Fruit fly (Drosophila melanogaster) whole organism, prepupa: Measurements from ENCODE around the gene corto.

Source experiments
- CG10631 ChIP-seq: fragments of 200-800 bp; sonication (Bioruptor generic); optimal IDR thresholded peaks from 2 replicates; lab custom pipeline; 2016; ENCODE audit warnings: missing biosample characterization, missing genetic modification characterization
- CG10669 ChIP-seq: fragments of 200-800 bp; sonication (Bioruptor generic); optimal IDR thresholded peaks from 3 replicates; lab custom pipeline; 2018; ENCODE audit warnings: missing biosample characterization, mild to moderate bottlenecking, missing genetic modification characterization, moderate library complexity
- CG11762 ChIP-seq: fragments of 200-800 bp; sonication (Bioruptor generic); optimal IDR thresholded peaks from 3 replicates; lab custom pipeline; 2016; ENCODE audit warnings: missing biosample characterization, missing genetic modification characterization; ENCODE audit not compliant: insufficient read depth
- CG1621 ChIP-seq: fragments of 200-800 bp; sonication (Bioruptor generic); optimal IDR thresholded peaks from 3 replicates; lab custom pipeline; 2018; ENCODE audit warnings: missing biosample characterization, mild to moderate bottlenecking, missing genetic modification characterization
- CG3032 ChIP-seq: fragments of 200-800 bp; optimal IDR thresholded peaks from 2 replicates; lab custom pipeline; 2019; ENCODE audit warnings: missing biosample characterization, mild to moderate bottlenecking, missing genetic modification characterization, moderate library complexity
- CG31627 ChIP-seq: fragments of 200-800 bp; sonication (Bioruptor generic); optimal IDR thresholded peaks from 3 replicates; lab custom pipeline; 2016; ENCODE audit warnings: missing biosample characterization, missing genetic modification characterization
- CG32006 ChIP-seq: fragments of 200-800 bp; sonication (Bioruptor generic); optimal IDR thresholded peaks from 3 replicates; lab custom pipeline; 2017; ENCODE audit warnings: missing biosample characterization, mild to moderate bottlenecking, missing genetic modification characterization
- CG34406 ChIP-seq: fragments of 200-800 bp; sonication (Bioruptor generic); optimal IDR thresholded peaks from 3 replicates; lab custom pipeline; 2016; ENCODE audit warnings: missing biosample characterization, missing genetic modification characterization
- CG3919 ChIP-seq: fragments of 200-800 bp; sonication (Bioruptor generic); optimal IDR thresholded peaks from 3 replicates; lab custom pipeline; 2016; ENCODE audit warnings: missing biosample characterization, missing genetic modification characterization
- CG4318 ChIP-seq: fragments of 200-800 bp; sonication (Bioruptor generic); optimal IDR thresholded peaks from 3 replicates; lab custom pipeline; 2017; ENCODE audit warnings: missing biosample characterization, mild to moderate bottlenecking, missing genetic modification characterization
- CG6792 ChIP-seq: fragments of 200-800 bp; sonication (Bioruptor generic); optimal IDR thresholded peaks from 3 replicates; lab custom pipeline; 2016; ENCODE audit warnings: missing biosample characterization, missing genetic modification characterization
- CG6808 ChIP-seq: fragments of 200-800 bp; sonication (Bioruptor generic); optimal IDR thresholded peaks from 3 replicates; lab custom pipeline; 2017; ENCODE audit warnings: missing biosample characterization, missing genetic modification characterization, mild to moderate bottlenecking, moderate library complexity, missing genetic modification reagents
- CG8119 ChIP-seq: fragments of 200-800 bp; sonication (Bioruptor generic); IDR thresholded peaks from 3 replicates; pipeline ENCODE4 v1.3.6; 2022; ENCODE audit warnings: missing biosample characterization, missing genetic modification characterization
- CG8632 ChIP-seq: fragments of 200-800 bp; sonication (Bioruptor generic); optimal IDR thresholded peaks from 3 replicates; lab custom pipeline; 2016; ENCODE audit warnings: missing biosample characterization, missing genetic modification characterization
- CG9139 ChIP-seq: fragments of 200-800 bp; sonication (Bioruptor generic); optimal IDR thresholded peaks from 3 replicates; lab custom pipeline; 2017; ENCODE audit warnings: missing biosample characterization, mild to moderate bottlenecking, missing genetic modification characterization
- Eip75B ChIP-seq: fragments of 200-800 bp; sonication (Bioruptor generic); optimal IDR thresholded peaks from 3 replicates; lab custom pipeline; 2016; ENCODE audit warnings: missing biosample characterization, missing genetic modification characterization
- Eip78C ChIP-seq: fragments of 200-800 bp; sonication (Bioruptor generic); peaks from one replicate; lab custom pipeline; 2016; ENCODE audit warnings: missing biosample characterization, missing genetic modification characterization
- Gug ChIP-seq: fragments of 200-800 bp; sonication (Bioruptor generic); IDR thresholded peaks from 2 replicates; pipeline ENCODE4 v1.3.6; 2022; ENCODE audit warnings: missing biosample characterization, missing genetic modification characterization
- Hr38 ChIP-seq: sonication (Bioruptor generic); optimal IDR thresholded peaks from 2 replicates; lab custom pipeline; 2016; ENCODE audit warnings: missing biosample characterization, missing genetic modification characterization
- Hr39 ChIP-seq: fragments of 200-800 bp; sonication (Bioruptor generic); optimal IDR thresholded peaks from 2 replicates; lab custom pipeline; 2016; ENCODE audit warnings: missing biosample characterization, missing genetic modification characterization
- Hr4 ChIP-seq: fragments of 200-800 bp; sonication (Bioruptor generic); optimal IDR thresholded peaks from 3 replicates; lab custom pipeline; 2016; ENCODE audit warnings: missing biosample characterization, missing genetic modification characterization
- Lpt ChIP-seq: fragments of 200-800 bp; sonication (Bioruptor generic); optimal IDR thresholded peaks from 3 replicates; lab custom pipeline; 2016; ENCODE audit warnings: missing biosample characterization, missing genetic modification characterization
- Met ChIP-seq: fragments of 200-800 bp; sonication (Bioruptor generic); optimal IDR thresholded peaks from 3 replicates; lab custom pipeline; 2016; ENCODE audit warnings: missing biosample characterization, missing genetic modification characterization
- OdsH ChIP-seq: fragments of 200-800 bp; sonication (Bioruptor generic); optimal IDR thresholded peaks from 3 replicates; lab custom pipeline; 2016; ENCODE audit warnings: missing biosample characterization, missing genetic modification characterization
- Smox ChIP-seq: fragments of 200-800 bp; sonication (Bioruptor generic); optimal IDR thresholded peaks from 3 replicates; lab custom pipeline; 2016; ENCODE audit warnings: missing biosample characterization, missing genetic modification characterization
- Sox102F ChIP-seq: fragments of 200-800 bp; sonication (Bioruptor generic); optimal IDR thresholded peaks from 2 replicates; lab custom pipeline; 2016; ENCODE audit warnings: missing biosample characterization, mild to moderate bottlenecking, missing genetic modification characterization
- Sox14 ChIP-seq: fragments of 200-800 bp; sonication (Bioruptor generic); optimal IDR thresholded peaks from 3 replicates; lab custom pipeline; 2016; ENCODE audit warnings: missing biosample characterization, missing genetic modification characterization
- acj6 ChIP-seq: fragments of 200-800 bp; sonication (Bioruptor generic); optimal IDR thresholded peaks from 3 replicates; lab custom pipeline; 2016; ENCODE audit warnings: missing biosample characterization, missing genetic modification characterization
- cyc ChIP-seq: fragments of 200-800 bp; sonication (Bioruptor generic); optimal IDR thresholded peaks from 3 replicates; lab custom pipeline; 2016; ENCODE audit warnings: missing biosample characterization, missing genetic modification characterization
- dac ChIP-seq: fragments of 200-800 bp; sonication (Bioruptor generic); optimal IDR thresholded peaks from 2 replicates; lab custom pipeline; 2017; ENCODE audit warnings: missing biosample characterization, mild to moderate bottlenecking, missing genetic modification characterization
- esn ChIP-seq: fragments of 200-800 bp; sonication (Bioruptor generic); optimal IDR thresholded peaks from 2 replicates; lab custom pipeline; 2016; ENCODE audit warnings: missing biosample characterization, mild to moderate bottlenecking, missing genetic modification characterization, moderate library complexity
- fd59A ChIP-seq: fragments of 200-800 bp; sonication (Bioruptor generic); optimal IDR thresholded peaks from 2 replicates; lab custom pipeline; 2017; ENCODE audit warnings: missing biosample characterization, mild to moderate bottlenecking, missing genetic modification characterization, missing genetic modification reagents
- fd85E ChIP-seq: fragments of 200-800 bp; sonication (Bioruptor generic); optimal IDR thresholded peaks from 3 replicates; lab custom pipeline; 2016; ENCODE audit warnings: missing biosample characterization, missing genetic modification characterization
- fkh ChIP-seq: fragments of 200-800 bp; sonication (Bioruptor generic); optimal IDR thresholded peaks from 3 replicates; lab custom pipeline; 2017; ENCODE audit warnings: missing biosample characterization, mild to moderate bottlenecking, missing genetic modification characterization, moderate library complexity
- pdm3 ChIP-seq: fragments of 200-800 bp; sonication (Bioruptor generic); optimal IDR thresholded peaks from 3 replicates; lab custom pipeline; 2016; ENCODE audit warnings: missing biosample characterization, missing genetic modification characterization
- salr ChIP-seq, 2 experiments: fragments of 200-800 bp; sonication (Bioruptor generic); optimal IDR thresholded peaks; 3 replicates each; lab custom pipeline; 2016 to 2018; ENCODE audit warnings: missing biosample characterization in 2 of 2, missing genetic modification characterization in 2 of 2, mild to moderate bottlenecking in 1 of 2
- spab ChIP-seq: fragments of 200-800 bp; sonication (Bioruptor generic); optimal IDR thresholded peaks from 2 replicates; lab custom pipeline; 2017; ENCODE audit warnings: missing biosample characterization, mild to moderate bottlenecking, missing genetic modification characterization, missing genetic modification reagents
- svp ChIP-seq: fragments of 200-800 bp; sonication (Bioruptor generic); peaks from one replicate; lab custom pipeline; 2016; ENCODE audit warnings: missing biosample characterization, missing genetic modification characterization
- topi ChIP-seq: fragments of 200-800 bp; sonication (Bioruptor generic); optimal IDR thresholded peaks from 3 replicates; lab custom pipeline; 2016; ENCODE audit warnings: missing biosample characterization, missing genetic modification characterization
- vri ChIP-seq: fragments of 200-800 bp; sonication (Bioruptor generic); optimal IDR thresholded peaks from 3 replicates; lab custom pipeline; 2016; ENCODE audit warnings: missing biosample characterization, mild to moderate bottlenecking, missing genetic modification characterization

Gene corto

dm6 chr3R:5103362-5104003 lies 16.6 kb upstream of the corto start (continued):
- TF ChIP-seq CG8632 (GFP tag; lab: Kevin White, UChicago) = peak; percentile 3
- TF ChIP-seq Hr38 = no peak
- no peak for TF ChIP-seq salr (GFP tag; optimal IDR thresholded peaks at IDR 0.05; lab: Kevin White, UChicago)
- TF ChIP-seq Smox (GFP tag; lab: Kevin White, UChicago) = peak; percentile 62
- peak; percentile 38 for TF ChIP-seq CG32006 (GFP tag; lab: Kevin White, UChicago)
- peak; percentile 43 for TF ChIP-seq pdm3 (GFP tag; lab: Kevin White, UChicago)
- TF ChIP-seq Hr39 = peak; percentile 65
- peak; percentile 32 for TF ChIP-seq OdsH (GFP tag; lab: Kevin White, UChicago)
- TF ChIP-seq CG10669 = peak; percentile 30
- no peak for TF ChIP-seq fkh (GFP tag; lab: Kevin White, UChicago)
- peak; percentile 55 for TF ChIP-seq topi (GFP tag; lab: Kevin White, UChicago)
- no peak for TF ChIP-seq CG8119 (GFP tag; lab: Robert Waterston, UW)
- TF ChIP-seq CG10631 (GFP tag; lab: Kevin White, UChicago) = peak; percentile 34
- peak; percentile 33 for TF ChIP-seq CG3919
- no peak for TF ChIP-seq Gug (GFP tag; lab: Robert Waterston, UW)
- TF ChIP-seq CG4318 (GFP tag; lab: Kevin White, UChicago) = no peak
- TF ChIP-seq acj6 = peak; percentile 49
- peak; percentile 11 for TF ChIP-seq spab (GFP tag; lab: Kevin White, UChicago)
- no peak for TF ChIP-seq fd59A
- TF ChIP-seq CG11762 (GFP tag; lab: Kevin White, UChicago) = no peak
- TF ChIP-seq CG1621 (tag; lab: Kevin White, UChicago) = no peak
- peak; percentile 63 for TF ChIP-seq Met
- TF ChIP-seq svp = peak; percentile 70
- peak; percentile 39 for TF ChIP-seq Eip75B (GFP tag; lab: Kevin White, UChicago)
- TF ChIP-seq CG6792 (GFP tag; lab: Kevin White, UChicago) = peak; percentile 27
- peak; percentile 7 for TF ChIP-seq CG3032
- peak; percentile 4 for TF ChIP-seq Sox14 (GFP tag; lab: Kevin White, UChicago)
- peak; percentile 85 for TF ChIP-seq Eip78C
- peak; percentile 13 for TF ChIP-seq vri
- TF ChIP-seq CG6808 = no peak
- peak; percentile 47 for TF ChIP-seq Hr4 (GFP tag; lab: Kevin White, UChicago)
- peak; percentile 74 for TF ChIP-seq esn (GFP tag; lab: Kevin White, UChicago)
- TF ChIP-seq dac (GFP tag; lab: Kevin White, UChicago) = no peak
- peak; percentile 11 for TF ChIP-seq CG34406 (GFP tag; lab: Kevin White, UChicago)
- TF ChIP-seq Sox102F (GFP tag; lab: Kevin White, UChicago) = peak; percentile 60
- TF ChIP-seq cyc (GFP tag; lab: Kevin White, UChicago) = peak; percentile 59
- peak; percentile 62 for TF ChIP-seq CG31627 (GFP tag; lab: Kevin White, UChicago)
- no peak for TF ChIP-seq CG9139 (GFP tag; lab: Kevin White, UChicago)

- peak; percentile 82 for TF ChIP-seq svp
- no peak for TF ChIP-seq CG6792 (GFP tag; lab: Kevin White, UChicago)
- no peak for TF ChIP-seq fd85E (GFP tag; lab: Kevin White, UChicago)
- peak; percentile 7 for TF ChIP-seq Eip78C
- TF ChIP-seq Lpt (GFP tag; lab: Kevin White, UChicago) = no peak
These were observed 15.5 kb upstream of the corto start for dm6 chr3R:5102407-5102806.
